Worm (Caenorhabditis elegans) whole organism, L2 larva: Measurements from ENCODE around the gene ppm-2.

ENCODE experiments used
- C34F6.9 ChIP-seq: fragments of 150-350 bp; optimal IDR thresholded peaks from 2 replicates; lab custom pipeline; 2014; ENCODE audit warnings: missing biosample characterization, missing genetic modification characterization
- F13H6.1 ChIP-seq: sonication (generic microtip); optimal IDR thresholded peaks from 2 replicates; lab custom pipeline; 2016; ENCODE audit warnings: missing genetic modification characterization, missing compliant biosample characterization
- R02D3.7 ChIP-seq: fragments of 150-350 bp; optimal IDR thresholded peaks from 2 replicates; lab custom pipeline; 2014; ENCODE audit warnings: missing biosample characterization, missing genetic modification characterization
- Y55F3AM.14 ChIP-seq: fragments of 200-800 bp; sonication (Bioruptor generic); optimal IDR thresholded peaks from 2 replicates; lab custom pipeline; 2018; ENCODE audit warnings: mild to moderate bottlenecking, missing genetic modification characterization, missing compliant biosample characterization
- ZK546.5 ChIP-seq: sonication (generic microtip); optimal IDR thresholded peaks from 2 replicates; lab custom pipeline; 2017; ENCODE audit warnings: missing biosample characterization, missing genetic modification characterization
- alr-1 ChIP-seq: fragments of 150-350 bp; optimal IDR thresholded peaks from 2 replicates; lab custom pipeline; 2014; ENCODE audit warnings: missing biosample characterization, missing genetic modification characterization
- ama-1 ChIP-seq: fragments of 150-350 bp; optimal IDR thresholded peaks from 2 replicates; lab custom pipeline; 2018; ENCODE audit warnings: inconsistent platforms
- blmp-1 ChIP-seq: sonication (generic microtip); optimal IDR thresholded peaks from 2 replicates; lab custom pipeline; 2017; ENCODE audit warnings: missing genetic modification characterization, mild to moderate bottlenecking, missing compliant biosample characterization, antibody characterized with exemption, moderate library complexity; ENCODE audit not compliant: insufficient read depth
- ceh-16 ChIP-seq: fragments of 150-350 bp; optimal IDR thresholded peaks from 2 replicates; lab custom pipeline; 2014; ENCODE audit warnings: missing biosample characterization, missing genetic modification characterization
- ceh-82 ChIP-seq: fragments of 150-350 bp; optimal IDR thresholded peaks from 2 replicates; lab custom pipeline; 2014; ENCODE audit warnings: missing biosample characterization, missing genetic modification characterization
- crh-2 ChIP-seq: sonication (generic microtip); optimal IDR thresholded peaks from 2 replicates; lab custom pipeline; 2017; ENCODE audit warnings: missing biosample characterization, missing genetic modification characterization
- egl-27 ChIP-seq: sonication (generic microtip); optimal IDR thresholded peaks from 3 replicates; lab custom pipeline; 2017; ENCODE audit warnings: missing biosample characterization, missing genetic modification reagents, missing genetic modification characterization
- elt-1 ChIP-seq: fragments of 150-350 bp; optimal IDR thresholded peaks from 2 replicates; lab custom pipeline; 2014; ENCODE audit warnings: missing biosample characterization, missing genetic modification characterization
- elt-3 ChIP-seq: sonication (generic microtip); optimal IDR thresholded peaks from 2 replicates; lab custom pipeline; 2017; ENCODE audit warnings: missing biosample characterization, missing genetic modification characterization
- fos-1 ChIP-seq: fragments of 150-350 bp; optimal IDR thresholded peaks from 2 replicates; lab custom pipeline; 2014; ENCODE audit warnings: missing biosample characterization, missing genetic modification characterization
- gmeb-1 ChIP-seq: fragments of 150-350 bp; optimal IDR thresholded peaks from 2 replicates; lab custom pipeline; 2014; ENCODE audit warnings: missing biosample characterization, missing genetic modification characterization
- lin-11 ChIP-seq: fragments of 150-350 bp; sonication (generic microtip); optimal IDR thresholded peaks from 2 replicates; lab custom pipeline; 2014; ENCODE audit warnings: missing biosample characterization, missing genetic modification characterization, inconsistent platforms, mixed read lengths
- lin-13 ChIP-seq: fragments of 150-350 bp; optimal IDR thresholded peaks from 2 replicates; lab custom pipeline; 2014; ENCODE audit warnings: missing biosample characterization, missing genetic modification reagents, missing genetic modification characterization
- lin-39 ChIP-seq: fragments of 150-350 bp; optimal IDR thresholded peaks from 2 replicates; lab custom pipeline; 2014; ENCODE audit warnings: missing biosample characterization, missing genetic modification reagents, missing genetic modification characterization
- lsy-2 ChIP-seq, 2 experiments: fragments of 150-350 bp in 1 of 2; sonication (generic microtip) in 1 of 2; optimal IDR thresholded peaks; 2 replicates each; lab custom pipeline; 2014 to 2017; ENCODE audit warnings: missing biosample characterization in 2 of 2, missing genetic modification characterization in 2 of 2
- mab-5 ChIP-seq: fragments of 150-350 bp; optimal IDR thresholded peaks from 2 replicates; lab custom pipeline; 2014; ENCODE audit warnings: missing biosample characterization, missing genetic modification characterization
- mbf-1 ChIP-seq: sonication (generic microtip); optimal IDR thresholded peaks from 2 replicates; lab custom pipeline; 2017; ENCODE audit warnings: missing biosample characterization, missing genetic modification characterization
- mdl-1 ChIP-seq, 2 experiments: fragments of 150-350 bp in 1 of 2; sonication (generic microtip) in 1 of 2; optimal IDR thresholded peaks; 2 replicates each; lab custom pipeline; 2017; ENCODE audit warnings: missing biosample characterization in 2 of 2, missing genetic modification characterization in 2 of 2
- nhr-10 ChIP-seq: sonication (generic microtip); optimal IDR thresholded peaks from 2 replicates; lab custom pipeline; 2017; ENCODE audit warnings: missing biosample characterization, missing genetic modification characterization
- nhr-11 ChIP-seq: fragments of 150-350 bp; optimal IDR thresholded peaks from 2 replicates; lab custom pipeline; 2014; ENCODE audit warnings: missing biosample characterization, missing genetic modification characterization
- nhr-12 ChIP-seq: fragments of 150-350 bp; optimal IDR thresholded peaks from 2 replicates; lab custom pipeline; 2014; ENCODE audit warnings: missing biosample characterization, missing genetic modification characterization
- nhr-129 ChIP-seq: fragments of 150-350 bp; optimal IDR thresholded peaks from 2 replicates; lab custom pipeline; 2014; ENCODE audit warnings: missing biosample characterization, missing genetic modification characterization
- nhr-21 ChIP-seq: fragments of 150-350 bp; optimal IDR thresholded peaks from 2 replicates; lab custom pipeline; 2014; ENCODE audit warnings: missing biosample characterization, missing genetic modification characterization
- nhr-23 ChIP-seq: fragments of 150-350 bp; optimal IDR thresholded peaks from 2 replicates; lab custom pipeline; 2014; ENCODE audit warnings: missing biosample characterization, missing genetic modification reagents, missing genetic modification characterization
- nhr-237 ChIP-seq: fragments of 150-350 bp; optimal IDR thresholded peaks from 2 replicates; lab custom pipeline; 2014; ENCODE audit warnings: missing biosample characterization, missing genetic modification characterization
- nhr-25 ChIP-seq: fragments of 150-350 bp; sonication (generic microtip); optimal IDR thresholded peaks from 3 replicates; lab custom pipeline; 2014; ENCODE audit warnings: missing biosample characterization, missing genetic modification characterization
- nhr-6 ChIP-seq: fragments of 150-350 bp; optimal IDR thresholded peaks from 2 replicates; lab custom pipeline; 2014; ENCODE audit warnings: missing biosample characterization, missing genetic modification characterization
- nhr-77 ChIP-seq: fragments of 150-350 bp; optimal IDR thresholded peaks from 2 replicates; lab custom pipeline; 2014; ENCODE audit warnings: missing biosample characterization, missing genetic modification characterization
- peb-1 ChIP-seq: fragments of 150-350 bp; optimal IDR thresholded peaks from 2 replicates; lab custom pipeline; 2014; ENCODE audit warnings: missing biosample characterization, missing genetic modification characterization
- sem-4 ChIP-seq: fragments of 150-350 bp; optimal IDR thresholded peaks from 2 replicates; lab custom pipeline; 2014; ENCODE audit warnings: missing biosample characterization, missing genetic modification reagents, missing genetic modification characterization
- skn-1 ChIP-seq: sonication (generic microtip); optimal IDR thresholded peaks from 2 replicates; lab custom pipeline; 2017; ENCODE audit warnings: missing biosample characterization, missing genetic modification characterization
- sma-3 ChIP-seq: sonication (generic microtip); optimal IDR thresholded peaks from 2 replicates; lab custom pipeline; 2016; ENCODE audit warnings: missing genetic modification reagents, missing genetic modification characterization, missing compliant biosample characterization
- sma-9 ChIP-seq, 2 experiments: fragments of 150-350 bp in 1 of 2; sonication (generic microtip) in 1 of 2; optimal IDR thresholded peaks; 2 replicates each; lab custom pipeline; 2014 to 2016; ENCODE audit warnings: missing genetic modification characterization in 2 of 2, mild to moderate bottlenecking in 1 of 2, missing biosample characterization in 1 of 2, missing compliant biosample characterization in 1 of 2, missing genetic modification reagents in 1 of 2, moderate library complexity in 1 of 2
- snpc-4 ChIP-seq: fragments of 150-350 bp; optimal IDR thresholded peaks from 2 replicates; lab custom pipeline; 2014; ENCODE audit warnings: missing biosample characterization, missing genetic modification characterization
- unc-39 ChIP-seq: fragments of 150-350 bp; optimal IDR thresholded peaks from 2 replicates; lab custom pipeline; 2014; ENCODE audit warnings: missing biosample characterization, missing genetic modification characterization
- unc-55 ChIP-seq: fragments of 150-350 bp; sonication (generic microtip); optimal IDR thresholded peaks from 3 replicates; lab custom pipeline; 2014; ENCODE audit warnings: missing biosample characterization, missing genetic modification reagents, missing genetic modification characterization
- zag-1 ChIP-seq: fragments of 150-350 bp; optimal IDR thresholded peaks from 2 replicates; lab custom pipeline; 2014; ENCODE audit warnings: missing biosample characterization, missing genetic modification characterization
- ztf-1 ChIP-seq: fragments of 200-800 bp; sonication (Bioruptor generic); conservative IDR thresholded peaks from 2 replicates; pipeline ENCODE4 v1.3.6; 2022; ENCODE audit warnings: missing genetic modification characterization, missing compliant biosample characterization
- ztf-4 ChIP-seq: fragments of 150-350 bp; optimal IDR thresholded peaks from 2 replicates; lab custom pipeline; 2014; ENCODE audit warnings: missing biosample characterization, missing genetic modification characterization

The ppm-2 gene

DNA sequence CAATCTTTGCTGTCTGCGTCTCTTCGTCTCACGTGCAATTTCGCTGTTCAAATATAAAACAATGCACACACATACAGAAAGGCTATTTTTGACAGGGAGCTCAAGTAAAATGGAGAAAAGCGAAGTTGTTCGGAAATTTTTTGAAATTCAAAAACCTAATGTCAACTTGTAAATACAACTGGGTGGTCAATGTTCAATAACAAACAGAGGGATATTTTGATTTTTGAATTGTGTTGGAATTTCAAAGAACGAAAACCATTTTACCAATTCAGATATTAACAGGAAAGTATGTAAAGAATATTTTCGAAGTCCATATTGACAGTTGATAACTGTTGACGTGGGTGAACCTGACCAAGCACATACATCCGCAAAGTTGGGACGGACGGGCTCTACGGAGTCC, 38.1 kb downstream of the ppm-2 start, which contains the start of gene tag-243:
TSS of gene tag-243 (minus strand) at position 101 of the 400 bp plus-strand sequence.
- TF ChIP-seq peb-1 (tag; lab: Kevin White, UChicago) = no peak
- no peak for TF ChIP-seq egl-27 (tag; lab: Kevin White, UChicago)
- TF ChIP-seq nhr-77 (tag; lab: Kevin White, UChicago) = no peak

DNA sequence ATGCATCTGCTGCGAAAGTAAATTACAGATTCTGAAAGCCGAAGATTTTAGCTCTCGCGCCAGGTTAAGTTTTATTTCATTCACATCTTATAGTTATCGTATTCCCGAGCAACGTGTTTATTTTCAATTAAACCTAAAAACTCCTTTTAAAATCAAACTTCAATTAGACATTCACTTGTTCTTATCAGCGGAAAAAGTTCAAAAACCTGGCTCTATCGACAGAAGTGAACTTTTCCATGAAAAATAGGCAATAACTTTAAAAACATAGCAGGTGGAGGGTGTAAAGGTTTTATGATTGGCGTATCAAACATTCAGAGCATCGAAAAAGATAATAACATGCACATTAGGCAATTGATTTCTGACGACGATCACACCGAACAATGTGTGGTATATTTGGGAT, 38.7 kb downstream of the ppm-2 start, which contains the start of gene ppat-1:
TSS of gene ppat-1 (plus strand) at position 316 of the 400 bp plus-strand sequence.
- TF ChIP-seq mab-5 (tag; lab: Kevin White, UChicago) (no peak), fos-1 (tag; lab: Kevin White, UChicago) (peak; percentile 10)

ce11 chrIII:4689595-4689994, 39.3 kb downstream of the ppm-2 start:
- TF ChIP-seq zag-1 (tag; lab: Kevin White, UChicago) (no peak), sem-4 (tag; lab: Kevin White, UChicago) (peak; percentile 50), ztf-4 (tag; lab: Kevin White, UChicago) (peak; percentile 74), nhr-129 (tag; lab: Kevin White, UChicago) (peak; percentile 96), R02D3.7 (no peak), ama-1 (lab: Kevin White, UChicago) (no peak), nhr-77 (tag; lab: Kevin White, UChicago) (no peak), nhr-6 (tag; lab: Kevin White, UChicago) (peak; percentile 48), mdl-1 (tag; optimal IDR thresholded peaks at IDR 0.05; lab: Kevin White, UChicago) (peak in 1 of 2 experiments; percentile 70), sma-3 (peak; percentile 76), snpc-4 (no peak), crh-2 (tag; lab: Kevin White, UChicago) (peak; percentile 90), nhr-21 (peak; percentile 76), C34F6.9 (tag; lab: Kevin White, UChicago) (peak; percentile 68), lin-11 (tag; lab: Kevin White, UChicago) (peak; percentile 48), fos-1 (tag; lab: Kevin White, UChicago) (peak; percentile 89), mab-5 (tag; lab: Kevin White, UChicago) (no peak), egl-27 (tag; lab: Kevin White, UChicago) (peak; percentile 77), nhr-11 (tag; lab: Kevin White, UChicago) (peak; percentile 32), lin-13 (GFP tag; lab: Kevin White, UChicago) (peak; percentile 70), nhr-10 (tag; lab: Kevin White, UChicago) (no peak), sma-9 (GFP tag; optimal IDR thresholded peaks at IDR 0.05; lab: Kevin White, UChicago) (peak; percentile 85), sma-9 (tag; optimal IDR thresholded peaks at IDR 0.05; lab: Kevin White, UChicago) (no peak), lsy-2 (tag; optimal IDR thresholded peaks at IDR 0.05; lab: Kevin White, UChicago) (peak; percentile 54 to 79), F13H6.1 (tag; lab: Kevin White, UChicago) (peak; percentile 66), elt-3 (tag; lab: Kevin White, UChicago) (no peak), Y55F3AM.14 (GFP tag; lab: Kevin White, UChicago) (peak; percentile 78), ceh-16 (tag; lab: Kevin White, UChicago) (no peak), gmeb-1 (tag; lab: Kevin White, UChicago) (peak; percentile 74)

ce11 chrIII:4693281-4693680, 43.0 kb downstream of the ppm-2 start, which contains the start of gene nifk-1:
Gene nifk-1 (minus strand): TSS chrIII:4693307.
- TF ChIP-seq elt-3 (tag; lab: Kevin White, UChicago) (no peak), ztf-4 (tag; lab: Kevin White, UChicago) (no peak), nhr-12 (tag; lab: Kevin White, UChicago) (no peak), F13H6.1 (tag; lab: Kevin White, UChicago) (peak; percentile 50), sma-9 (GFP tag; optimal IDR thresholded peaks at IDR 0.05; lab: Kevin White, UChicago) (peak; percentile 52), sma-9 (tag; optimal IDR thresholded peaks at IDR 0.05; lab: Kevin White, UChicago) (no peak), ZK546.5 (no peak), mab-5 (tag; lab: Kevin White, UChicago) (no peak), nhr-25 (peak; percentile 60), lin-11 (tag; lab: Kevin White, UChicago) (peak; percentile 28), skn-1 (tag; lab: Kevin White, UChicago) (no peak), elt-1 (no peak), blmp-1 (tag; lab: Kevin White, UChicago) (peak; percentile 37), nhr-237 (tag; lab: Kevin White, UChicago) (no peak), mbf-1 (tag; lab: Kevin White, UChicago) (no peak), crh-2 (tag; lab: Kevin White, UChicago) (peak; percentile 60), sem-4 (tag; lab: Kevin White, UChicago) (peak; percentile 10), nhr-77 (tag; lab: Kevin White, UChicago) (no peak), lin-39 (tag; lab: Kevin White, UChicago) (no peak), lin-13 (GFP tag; lab: Kevin White, UChicago) (peak; percentile 29), R02D3.7 (no peak), ceh-82 (tag; lab: Kevin White, UChicago) (no peak), alr-1 (tag; lab: Kevin White, UChicago) (no peak), unc-39 (tag; lab: Kevin White, UChicago) (no peak), nhr-129 (tag; lab: Kevin White, UChicago) (peak; percentile 79), nhr-6 (tag; lab: Kevin White, UChicago) (no peak), unc-55 (peak; percentile 77), ztf-1 (no peak), nhr-21 (peak; percentile 21), lsy-2 (tag; optimal IDR thresholded peaks at IDR 0.05; lab: Kevin White, UChicago) (peak; percentile 9 to 87), snpc-4 (no peak), ama-1 (lab: Kevin White, UChicago) (no peak), nhr-23 (tag; lab: Kevin White, UChicago) (no peak), zag-1 (tag; lab: Kevin White, UChicago) (no peak)
